Worm (Caenorhabditis elegans) whole organism, L4 larva: ENCODE measurements around the gene such-1.

Experiments used
- F10B5.3 ChIP-seq: sonication (generic microtip); optimal IDR thresholded peaks from 2 replicates; lab custom pipeline; 2016; ENCODE audit warnings: mild to moderate bottlenecking, missing genetic modification characterization, missing compliant biosample characterization
- T20F7.1 ChIP-seq: fragments of 200-800 bp; sonication (Bioruptor generic); optimal IDR thresholded peaks from 2 replicates; lab custom pipeline; 2018; ENCODE audit warnings: mild to moderate bottlenecking, missing genetic modification characterization, missing compliant biosample characterization
- T26A8.4 ChIP-seq: fragments of 200-800 bp; sonication (Bioruptor generic); IDR thresholded peaks from 2 replicates; pipeline ENCODE4 v1.3.6; 2022; ENCODE audit warnings: missing genetic modification characterization, missing compliant biosample characterization
- Y105C5A.15 ChIP-seq: fragments of 200-800 bp; sonication (Bioruptor generic); IDR thresholded peaks from 2 replicates; pipeline ENCODE4 v1.3.6; 2022; ENCODE audit warnings: missing genetic modification characterization, missing compliant biosample characterization
- Y48G9A.11 ChIP-seq: fragments of 200-800 bp; sonication (Bioruptor generic); IDR thresholded peaks from 2 replicates; pipeline ENCODE4 v1.3.6; 2022; ENCODE audit warnings: missing genetic modification reagents, missing genetic modification characterization, missing compliant biosample characterization
- aha-1 ChIP-seq: fragments of 150-350 bp; peaks from one replicate; lab custom pipeline; 2014; ENCODE audit warnings: missing biosample characterization, missing genetic modification characterization
- ama-1 ChIP-seq: fragments of 150-350 bp; optimal IDR thresholded peaks from 2 replicates; lab custom pipeline; 2014; ENCODE audit warnings: inconsistent platforms, mixed read lengths
- ceh-28 ChIP-seq: fragments of 150-350 bp; optimal IDR thresholded peaks from 2 replicates; lab custom pipeline; 2014; ENCODE audit warnings: missing biosample characterization, missing genetic modification reagents, missing genetic modification characterization
- ceh-32 ChIP-seq: sonication (generic microtip); optimal IDR thresholded peaks from 2 replicates; lab custom pipeline; 2016; ENCODE audit warnings: mild to moderate bottlenecking, missing genetic modification characterization, missing compliant biosample characterization; ENCODE audit not compliant: poor library complexity
- ceh-44 ChIP-seq: fragments of 200-800 bp; sonication (Bioruptor generic); IDR thresholded peaks from 2 replicates; pipeline ENCODE4 v1.3.6; 2022; ENCODE audit warnings: missing genetic modification reagents, missing genetic modification characterization, missing compliant biosample characterization
- ceh-62 ChIP-seq: sonication (generic microtip); optimal IDR thresholded peaks from 2 replicates; lab custom pipeline; 2017; ENCODE audit warnings: missing biosample characterization, missing genetic modification characterization
- ceh-82 ChIP-seq: sonication (generic microtip); optimal IDR thresholded peaks from 2 replicates; lab custom pipeline; 2017; ENCODE audit warnings: missing biosample characterization, missing genetic modification characterization
- ces-1 ChIP-seq: fragments of 150-350 bp; sonication (generic microtip); optimal IDR thresholded peaks from 4 replicates; lab custom pipeline; 2014; ENCODE audit warnings: missing biosample characterization, missing genetic modification reagents, missing genetic modification characterization
- cey-2 ChIP-seq: sonication (generic microtip); optimal IDR thresholded peaks from 3 replicates; lab custom pipeline; 2017; ENCODE audit warnings: missing genetic modification characterization, mild to moderate bottlenecking, missing compliant biosample characterization, antibody characterized with exemption, borderline replicate concordance; ENCODE audit not compliant: insufficient read depth
- dmd-6 ChIP-seq: fragments of 200-800 bp; sonication (Bioruptor generic); IDR thresholded peaks from 2 replicates; pipeline ENCODE4 v1.3.6; 2022; ENCODE audit warnings: missing genetic modification reagents, missing genetic modification characterization, missing compliant biosample characterization
- dpl-1 ChIP-seq: fragments of 150-350 bp; optimal IDR thresholded peaks from 2 replicates; lab custom pipeline; 2014; ENCODE audit warnings: missing biosample characterization, missing genetic modification reagents, missing genetic modification characterization
- duxl-1 ChIP-seq: sonication (generic microtip); optimal IDR thresholded peaks from 2 replicates; lab custom pipeline; 2016; ENCODE audit warnings: mild to moderate bottlenecking, missing genetic modification characterization, moderate library complexity, missing compliant biosample characterization; ENCODE audit not compliant: poor library complexity
- egl-27 ChIP-seq: sonication (generic microtip); optimal IDR thresholded peaks from 3 replicates; lab custom pipeline; 2017; ENCODE audit warnings: missing biosample characterization, missing genetic modification reagents, missing genetic modification characterization
- gei-8 ChIP-seq: fragments of 200-800 bp; sonication (Bioruptor generic); optimal IDR thresholded peaks from 2 replicates; lab custom pipeline; 2018; ENCODE audit warnings: mild to moderate bottlenecking, missing genetic modification characterization, missing compliant biosample characterization
- hlh-11 ChIP-seq: fragments of 200-800 bp; sonication (Bioruptor generic); optimal IDR thresholded peaks from 2 replicates; lab custom pipeline; 2018; ENCODE audit warnings: mild to moderate bottlenecking, missing genetic modification characterization, missing compliant biosample characterization
- hmg-1.1 ChIP-seq: fragments of 200-800 bp; sonication (Bioruptor generic); IDR thresholded peaks from 2 replicates; pipeline ENCODE4 v1.3.6; 2022; ENCODE audit warnings: missing genetic modification reagents, missing genetic modification characterization, missing compliant biosample characterization
- lin-13 ChIP-seq: fragments of 150-350 bp; optimal IDR thresholded peaks from 2 replicates; lab custom pipeline; 2014; ENCODE audit warnings: missing biosample characterization, missing genetic modification reagents, missing genetic modification characterization
- lin-15B ChIP-seq: fragments of 150-350 bp; sonication (generic microtip); optimal IDR thresholded peaks from 3 replicates; lab custom pipeline; 2014; ENCODE audit warnings: missing biosample characterization, missing genetic modification characterization
- lin-38 ChIP-seq: fragments of 200-800 bp; sonication (Bioruptor generic); IDR thresholded peaks from 2 replicates; pipeline ENCODE4 v1.3.6; 2022; ENCODE audit warnings: missing genetic modification reagents, missing genetic modification characterization, missing compliant biosample characterization
- lir-3 ChIP-seq: sonication (generic microtip); optimal IDR thresholded peaks from 2 replicates; lab custom pipeline; 2016; ENCODE audit warnings: mild to moderate bottlenecking, missing genetic modification characterization, missing compliant biosample characterization
- lsy-2 ChIP-seq, 2 experiments: fragments of 150-350 bp in 1 of 2; sonication (generic microtip) in 1 of 2; optimal IDR thresholded peaks; 2 replicates each; lab custom pipeline; 2014 to 2017; ENCODE audit warnings: missing biosample characterization in 2 of 2, missing genetic modification characterization in 2 of 2
- madf-9 ChIP-seq: fragments of 200-800 bp; sonication (Bioruptor generic); conservative IDR thresholded peaks from 2 replicates; pipeline ENCODE4 v1.3.6; 2022; ENCODE audit warnings: missing genetic modification reagents, missing genetic modification characterization, missing compliant biosample characterization
- mdt-29 ChIP-seq: fragments of 200-800 bp; sonication (Bioruptor generic); IDR thresholded peaks from 2 replicates; pipeline ENCODE4 v1.3.6; 2022; ENCODE audit warnings: missing genetic modification reagents, missing genetic modification characterization, missing compliant biosample characterization
- mes-2 ChIP-seq: sonication (generic microtip); optimal IDR thresholded peaks from 2 replicates; lab custom pipeline; 2016; ENCODE audit warnings: missing genotype, mild to moderate bottlenecking, missing genetic modification characterization, missing compliant biosample characterization; ENCODE audit not compliant: poor library complexity, severe bottlenecking
- mxl-2 ChIP-seq: fragments of 200-800 bp; sonication (Bioruptor generic); conservative IDR thresholded peaks from 2 replicates; pipeline ENCODE4 v1.3.6; 2022; ENCODE audit warnings: missing genetic modification reagents, missing genetic modification characterization, missing compliant biosample characterization
- nhr-10 ChIP-seq: fragments of 150-350 bp; optimal IDR thresholded peaks from 2 replicates; lab custom pipeline; 2014; ENCODE audit warnings: missing biosample characterization, missing genetic modification characterization
- nhr-102 ChIP-seq: sonication (generic microtip); optimal IDR thresholded peaks from 2 replicates; lab custom pipeline; 2016; ENCODE audit warnings: mild to moderate bottlenecking, missing genetic modification characterization, moderate library complexity, missing compliant biosample characterization
- nhr-41 ChIP-seq: fragments of 200-800 bp; sonication (Bioruptor generic); IDR thresholded peaks from 2 replicates; pipeline ENCODE4 v1.3.6; 2022; ENCODE audit warnings: missing genetic modification reagents, missing genetic modification characterization, missing compliant biosample characterization
- nhr-42 ChIP-seq: fragments of 200-800 bp; sonication (Bioruptor generic); IDR thresholded peaks from 2 replicates; pipeline ENCODE4 v1.3.6; 2022; ENCODE audit warnings: missing genetic modification characterization, missing compliant biosample characterization
- pha-4 ChIP-seq, 2 experiments: fragments of 150-350 bp in 1 of 2; fragments of 200-800 bp in 1 of 2; sonication (Bioruptor generic) in 1 of 2; IDR thresholded peaks in 1 of 2; optimal IDR thresholded peaks in 1 of 2; 2 replicates each; pipeline versions ENCODE4 v1.3.6 to Lab custom; 2014 to 2022; ENCODE audit warnings: missing genetic modification characterization in 2 of 2, missing genetic modification reagents in 2 of 2, missing biosample characterization in 1 of 2, missing compliant biosample characterization in 1 of 2
- set-16 ChIP-seq: fragments of 200-800 bp; sonication (Bioruptor generic); IDR thresholded peaks from 2 replicates; pipeline ENCODE4 v1.3.6; 2022; ENCODE audit warnings: missing genetic modification reagents, missing genetic modification characterization, missing compliant biosample characterization
- skn-1 ChIP-seq: fragments of 150-350 bp; optimal IDR thresholded peaks from 2 replicates; lab custom pipeline; 2014; ENCODE audit warnings: missing biosample characterization, missing genetic modification characterization
- snpc-1.2 ChIP-seq: fragments of 200-800 bp; sonication (Bioruptor generic); IDR thresholded peaks from 2 replicates; pipeline ENCODE4 v1.3.6; 2022; ENCODE audit warnings: missing genetic modification reagents, missing genetic modification characterization, missing compliant biosample characterization
- spr-1 ChIP-seq: sonication (generic microtip); optimal IDR thresholded peaks from 2 replicates; lab custom pipeline; 2016; ENCODE audit warnings: mild to moderate bottlenecking, missing genetic modification characterization, missing compliant biosample characterization
- spr-3 ChIP-seq: fragments of 200-800 bp; sonication (Bioruptor generic); optimal IDR thresholded peaks from 2 replicates; lab custom pipeline; 2018; ENCODE audit warnings: mild to moderate bottlenecking, missing genetic modification characterization, missing compliant biosample characterization
- unc-39 ChIP-seq: sonication (generic microtip); optimal IDR thresholded peaks from 2 replicates; lab custom pipeline; 2017; ENCODE audit warnings: missing biosample characterization, missing genetic modification characterization
- zfp-3 ChIP-seq: fragments of 200-800 bp; sonication (Bioruptor generic); conservative IDR thresholded peaks from 2 replicates; pipeline ENCODE4 v1.3.6; 2022; ENCODE audit warnings: missing genetic modification reagents, missing genetic modification characterization, missing compliant biosample characterization
- zip-2 ChIP-seq: fragments of 150-350 bp; optimal IDR thresholded peaks from 2 replicates; lab custom pipeline; 2014; ENCODE audit warnings: missing biosample characterization, missing genetic modification characterization
- ztf-7 ChIP-seq: fragments of 150-350 bp; optimal IDR thresholded peaks from 2 replicates; lab custom pipeline; 2014; ENCODE audit warnings: missing biosample characterization, missing genetic modification characterization

such-1 gene

ce11 chrIII:11471336-11471735, 52.2 kb downstream of the such-1 start:
- TF ChIP-seq ceh-44, result no peak
- no peak for TF ChIP-seq Y105C5A.15 (GFP tag; lab: Robert Waterston, UW)
- peak; percentile 61 for TF ChIP-seq lin-38 (GFP tag; lab: Robert Waterston, UW)
- TF ChIP-seq ceh-32 (tag; lab: Kevin White, UChicago), result no peak
- no peak for TF ChIP-seq mes-2 (tag; lab: Kevin White, UChicago)
- no peak for TF ChIP-seq T26A8.4 (GFP tag; lab: Robert Waterston, UW)
- TF ChIP-seq dmd-6 (GFP tag; lab: Robert Waterston, UW), result no peak
- no peak for TF ChIP-seq mdt-29 (GFP tag; lab: Robert Waterston, UW)
- no peak for TF ChIP-seq lin-13
- peak in 1 of 2 experiments; percentile 5 for TF ChIP-seq lsy-2 (tag; optimal IDR thresholded peaks at IDR 0.05; lab: Kevin White, UChicago)
- no peak for TF ChIP-seq snpc-1.2
- no peak for TF ChIP-seq nhr-102 (tag; lab: Kevin White, UChicago)

ce11 chrIII:11470311-11470858, 53.2 kb downstream of the such-1 start, which contains the start of gene bed-2:
TSS of gene bed-2 (minus strand) at chrIII:11470808.
- no peak for TF ChIP-seq ceh-82 (tag; lab: Kevin White, UChicago)
- TF ChIP-seq ztf-7, result no peak
- no peak for TF ChIP-seq skn-1 (tag; lab: Kevin White, UChicago)
- peak; percentile 61 for TF ChIP-seq aha-1 (tag; lab: Kevin White, UChicago)
- TF ChIP-seq, all 104 proteins: peak for 1

- TF ChIP-seq lir-3 (tag; lab: Kevin White, UChicago) (no peak), lin-15B (tag; lab: Kevin White, UChicago) (no peak), cey-2 (no peak), madf-9 (GFP tag; lab: Robert Waterston, UW) (no peak), hmg-1.1 (GFP tag; lab: Robert Waterston, UW) (peak; percentile 62), F10B5.3 (tag; lab: Kevin White, UChicago) (no peak), ceh-32 (tag; lab: Kevin White, UChicago) (no peak), hlh-11 (tag; lab: Kevin White, UChicago) (peak; percentile 9), T20F7.1 (GFP tag; lab: Kevin White, UChicago) (no peak), pha-4 (GFP tag; IDR thresholded peaks at IDR 0.05; lab: Robert Waterston, UW) (peak; percentile 87; the same call in 1 of the 2 replicates), pha-4 (tag; optimal IDR thresholded peaks at IDR 0.05; lab: Kevin White, UChicago) (no peak), spr-3 (GFP tag; lab: Kevin White, UChicago) (no peak), mdt-29 (GFP tag; lab: Robert Waterston, UW) (no peak), aha-1 (tag; lab: Kevin White, UChicago) (peak; percentile 80), gei-8 (GFP tag; lab: Kevin White, UChicago) (no peak), mxl-2 (GFP tag; lab: Robert Waterston, UW) (no peak), dpl-1 (GFP tag; lab: Kevin White, UChicago) (no peak), lin-13 (no peak), ces-1 (GFP tag; lab: Kevin White, UChicago) (no peak), ceh-62 (no peak), zip-2 (tag; lab: Kevin White, UChicago) (no peak), duxl-1 (tag; lab: Kevin White, UChicago) (no peak), unc-39 (no peak), ceh-28 (tag; lab: Kevin White, UChicago) (no peak), egl-27 (tag; lab: Kevin White, UChicago) (no peak), ama-1 (lab: Kevin White, UChicago) (no peak), set-16 (peak; percentile 98), Y48G9A.11 (GFP tag; lab: Robert Waterston, UW) (no peak), nhr-41 (GFP tag; lab: Robert Waterston, UW) (no peak), spr-1 (tag; lab: Kevin White, UChicago) (no peak), nhr-42 (GFP tag; lab: Robert Waterston, UW) (no peak), nhr-10 (no peak), zfp-3 (no peak)
Measured at ce11 chrIII:11467631-11468481, 55.7 kb downstream of the such-1 start.
